Fruit fly (Drosophila melanogaster) whole organism, pupa: ENCODE results near the gene erm.

Experiments
- CG10348 ChIP-seq: fragments of 200-800 bp; sonication (Bioruptor generic); IDR thresholded peaks from 2 replicates; pipeline ENCODE4 v1.3.6; 2022; ENCODE audit warnings: missing biosample characterization, missing genetic modification characterization
- CG13204 ChIP-seq: fragments of 200-800 bp; sonication (Bioruptor generic); optimal IDR thresholded peaks from 2 replicates; lab custom pipeline; 2018; ENCODE audit warnings: missing biosample characterization, mild to moderate bottlenecking, missing genetic modification characterization, moderate library complexity
- CG14655 ChIP-seq: fragments of 200-800 bp; sonication (Bioruptor generic); optimal IDR thresholded peaks from 3 replicates; lab custom pipeline; 2017; ENCODE audit warnings: mild to moderate bottlenecking, missing biosample characterization, missing genetic modification reagents, missing genetic modification characterization
- CG15710 ChIP-seq: fragments of 200-800 bp; sonication (Bioruptor generic); optimal IDR thresholded peaks from 2 replicates; lab custom pipeline; 2018; ENCODE audit warnings: missing biosample characterization, mild to moderate bottlenecking, missing genetic modification characterization, moderate library complexity
- CG17806 ChIP-seq: fragments of 200-800 bp; sonication (Bioruptor generic); optimal IDR thresholded peaks from 2 replicates; lab custom pipeline; 2018; ENCODE audit warnings: missing biosample characterization, mild to moderate bottlenecking, missing genetic modification characterization, moderate library complexity
- CG32121 ChIP-seq: fragments of 200-800 bp; sonication (Bioruptor generic); IDR thresholded peaks from 2 replicates; pipeline ENCODE4 v1.3.6; 2022; ENCODE audit warnings: missing biosample characterization, missing genetic modification characterization
- CG4496 ChIP-seq: fragments of 200-800 bp; sonication (Bioruptor generic); IDR thresholded peaks from 3 replicates; pipeline ENCODE4 v1.3.6; 2022; ENCODE audit warnings: missing biosample characterization, missing genetic modification characterization
- Ets98B ChIP-seq: fragments of 200-800 bp; sonication (Bioruptor generic); IDR thresholded peaks from 2 replicates; pipeline ENCODE4 v1.3.6; 2022; ENCODE audit warnings: missing biosample characterization, missing genetic modification characterization
- Pif1A ChIP-seq: fragments of 200-800 bp; sonication (Bioruptor generic); optimal IDR thresholded peaks from 3 replicates; lab custom pipeline; 2016; ENCODE audit warnings: missing biosample characterization, missing genetic modification characterization
- Pif1B ChIP-seq: fragments of 200-800 bp; sonication (Bioruptor generic); optimal IDR thresholded peaks from 3 replicates; lab custom pipeline; 2016; ENCODE audit warnings: missing biosample characterization, missing genetic modification characterization
- Snoo ChIP-seq: fragments of 200-800 bp; sonication (Bioruptor generic); optimal IDR thresholded peaks from 3 replicates; lab custom pipeline; 2017; ENCODE audit warnings: missing biosample characterization, mild to moderate bottlenecking, missing genetic modification characterization, inconsistent platforms

dm6 chr2L:1954541-1954940 lies 15.6 kb downstream of the erm start:
- no peak for TF ChIP-seq CG14655 (GFP tag; lab: Kevin White, UChicago)
- TF ChIP-seq CG15710 (tag; lab: Kevin White, UChicago), result no peak
- TF ChIP-seq CG10348 (GFP tag; lab: Robert Waterston, UW), result no peak
- TF ChIP-seq CG4496, result no peak
- no peak for TF ChIP-seq Pif1A (GFP tag; lab: Kevin White, UChicago)
- TF ChIP-seq CG17806, result no peak
- TF ChIP-seq CG32121 (GFP tag; lab: Robert Waterston, UW), result no peak
- TF ChIP-seq CG13204 (GFP tag; lab: Kevin White, UChicago), result no peak
- no peak for TF ChIP-seq Pif1B (GFP tag; lab: Kevin White, UChicago)
- TF ChIP-seq Ets98B (GFP tag; lab: Robert Waterston, UW), result no peak
- TF ChIP-seq Snoo (tag; lab: Kevin White, UChicago), result no peak
